Fruit fly (Drosophila melanogaster) whole organism, prepupa: ENCODE measurements around the gene CG9541.

Experiments
- Blimp-1 ChIP-seq: fragments of 200-800 bp; sonication (Bioruptor generic); optimal IDR thresholded peaks from 3 replicates; lab custom pipeline; 2017; ENCODE audit warnings: missing biosample characterization, missing genetic modification characterization, mild to moderate bottlenecking, moderate library complexity, missing genetic modification reagents
- CG10631 ChIP-seq: fragments of 200-800 bp; sonication (Bioruptor generic); optimal IDR thresholded peaks from 2 replicates; lab custom pipeline; 2016; ENCODE audit warnings: missing biosample characterization, missing genetic modification characterization
- CG10669 ChIP-seq: fragments of 200-800 bp; sonication (Bioruptor generic); optimal IDR thresholded peaks from 3 replicates; lab custom pipeline; 2018; ENCODE audit warnings: missing biosample characterization, mild to moderate bottlenecking, missing genetic modification characterization, moderate library complexity
- CG11762 ChIP-seq: fragments of 200-800 bp; sonication (Bioruptor generic); optimal IDR thresholded peaks from 3 replicates; lab custom pipeline; 2016; ENCODE audit warnings: missing biosample characterization, missing genetic modification characterization; ENCODE audit not compliant: insufficient read depth
- CG11902 ChIP-seq: fragments of 200-800 bp; sonication (Bioruptor generic); optimal IDR thresholded peaks from 3 replicates; lab custom pipeline; 2016; ENCODE audit warnings: missing biosample characterization, missing genetic modification characterization
- CG15336 ChIP-seq: fragments of 200-800 bp; sonication (Bioruptor generic); IDR thresholded peaks from 2 replicates; pipeline ENCODE4 v1.3.6; 2022; ENCODE audit warnings: missing biosample characterization, missing genetic modification characterization
- CG1621 ChIP-seq: fragments of 200-800 bp; sonication (Bioruptor generic); optimal IDR thresholded peaks from 3 replicates; lab custom pipeline; 2018; ENCODE audit warnings: missing biosample characterization, mild to moderate bottlenecking, missing genetic modification characterization
- CG16779 ChIP-seq: fragments of 200-800 bp; sonication (Bioruptor generic); optimal IDR thresholded peaks from 3 replicates; lab custom pipeline; 2017; ENCODE audit warnings: missing biosample characterization, mild to moderate bottlenecking, missing genetic modification characterization
- CG31627 ChIP-seq: fragments of 200-800 bp; sonication (Bioruptor generic); optimal IDR thresholded peaks from 3 replicates; lab custom pipeline; 2016; ENCODE audit warnings: missing biosample characterization, missing genetic modification characterization
- CG32006 ChIP-seq: fragments of 200-800 bp; sonication (Bioruptor generic); optimal IDR thresholded peaks from 3 replicates; lab custom pipeline; 2017; ENCODE audit warnings: missing biosample characterization, mild to moderate bottlenecking, missing genetic modification characterization
- CG34406 ChIP-seq: fragments of 200-800 bp; sonication (Bioruptor generic); optimal IDR thresholded peaks from 3 replicates; lab custom pipeline; 2016; ENCODE audit warnings: missing biosample characterization, missing genetic modification characterization
- CG3919 ChIP-seq: fragments of 200-800 bp; sonication (Bioruptor generic); optimal IDR thresholded peaks from 3 replicates; lab custom pipeline; 2016; ENCODE audit warnings: missing biosample characterization, missing genetic modification characterization
- CG4318 ChIP-seq: fragments of 200-800 bp; sonication (Bioruptor generic); optimal IDR thresholded peaks from 3 replicates; lab custom pipeline; 2017; ENCODE audit warnings: missing biosample characterization, mild to moderate bottlenecking, missing genetic modification characterization
- CG6163 ChIP-seq: fragments of 200-800 bp; sonication (Bioruptor generic); IDR thresholded peaks from 3 replicates; pipeline ENCODE4 v1.3.6; 2022; ENCODE audit warnings: missing biosample characterization, missing genetic modification characterization
- CG6808 ChIP-seq: fragments of 200-800 bp; sonication (Bioruptor generic); optimal IDR thresholded peaks from 3 replicates; lab custom pipeline; 2017; ENCODE audit warnings: missing biosample characterization, missing genetic modification characterization, mild to moderate bottlenecking, moderate library complexity, missing genetic modification reagents
- CG7368 ChIP-seq: fragments of 200-800 bp; sonication (Bioruptor generic); optimal IDR thresholded peaks from 3 replicates; lab custom pipeline; 2016; ENCODE audit warnings: missing biosample characterization, missing genetic modification characterization
- CG8319 ChIP-seq: fragments of 200-800 bp; sonication (Bioruptor generic); optimal IDR thresholded peaks from 3 replicates; lab custom pipeline; 2016; ENCODE audit warnings: missing biosample characterization, missing genetic modification characterization
- CG8632 ChIP-seq: fragments of 200-800 bp; sonication (Bioruptor generic); optimal IDR thresholded peaks from 3 replicates; lab custom pipeline; 2016; ENCODE audit warnings: missing biosample characterization, missing genetic modification characterization
- Eip78C ChIP-seq: fragments of 200-800 bp; sonication (Bioruptor generic); peaks from one replicate; lab custom pipeline; 2016; ENCODE audit warnings: missing biosample characterization, missing genetic modification characterization
- Eip93F ChIP-seq: fragments of 200-800 bp; sonication (Bioruptor generic); optimal IDR thresholded peaks from 2 replicates; lab custom pipeline; 2016; ENCODE audit warnings: missing biosample characterization, mild to moderate bottlenecking, missing genetic modification characterization
- Ets21C ChIP-seq: fragments of 200-800 bp; sonication (Bioruptor generic); optimal IDR thresholded peaks from 3 replicates; lab custom pipeline; 2016; ENCODE audit warnings: missing biosample characterization, missing genetic modification characterization
- Gug ChIP-seq: fragments of 200-800 bp; sonication (Bioruptor generic); IDR thresholded peaks from 2 replicates; pipeline ENCODE4 v1.3.6; 2022; ENCODE audit warnings: missing biosample characterization, missing genetic modification characterization
- Hr38 ChIP-seq: sonication (Bioruptor generic); optimal IDR thresholded peaks from 2 replicates; lab custom pipeline; 2016; ENCODE audit warnings: missing biosample characterization, missing genetic modification characterization
- Hr4 ChIP-seq: fragments of 200-800 bp; sonication (Bioruptor generic); optimal IDR thresholded peaks from 3 replicates; lab custom pipeline; 2016; ENCODE audit warnings: missing biosample characterization, missing genetic modification characterization
- Lpt ChIP-seq: fragments of 200-800 bp; sonication (Bioruptor generic); optimal IDR thresholded peaks from 3 replicates; lab custom pipeline; 2016; ENCODE audit warnings: missing biosample characterization, missing genetic modification characterization
- OdsH ChIP-seq: fragments of 200-800 bp; sonication (Bioruptor generic); optimal IDR thresholded peaks from 3 replicates; lab custom pipeline; 2016; ENCODE audit warnings: missing biosample characterization, missing genetic modification characterization
- Smox ChIP-seq: fragments of 200-800 bp; sonication (Bioruptor generic); optimal IDR thresholded peaks from 3 replicates; lab custom pipeline; 2016; ENCODE audit warnings: missing biosample characterization, missing genetic modification characterization
- Sox102F ChIP-seq: fragments of 200-800 bp; sonication (Bioruptor generic); optimal IDR thresholded peaks from 2 replicates; lab custom pipeline; 2016; ENCODE audit warnings: missing biosample characterization, mild to moderate bottlenecking, missing genetic modification characterization
- Sox15 ChIP-seq: fragments of 200-800 bp; sonication (Bioruptor generic); optimal IDR thresholded peaks from 3 replicates; lab custom pipeline; 2016; ENCODE audit warnings: missing biosample characterization, missing genetic modification characterization
- cyc ChIP-seq: fragments of 200-800 bp; sonication (Bioruptor generic); optimal IDR thresholded peaks from 3 replicates; lab custom pipeline; 2016; ENCODE audit warnings: missing biosample characterization, missing genetic modification characterization
- dsx ChIP-seq: fragments of 200-800 bp; optimal IDR thresholded peaks from 3 replicates; lab custom pipeline; 2019; ENCODE audit warnings: missing biosample characterization, mild to moderate bottlenecking, missing genetic modification characterization, moderate library complexity; ENCODE audit not compliant: poor library complexity, severe bottlenecking
- eg ChIP-seq: fragments of 200-800 bp; sonication (Bioruptor generic); IDR thresholded peaks from 3 replicates; pipeline ENCODE4 v1.3.6; 2022; ENCODE audit warnings: missing biosample characterization, missing genetic modification characterization
- esn ChIP-seq: fragments of 200-800 bp; sonication (Bioruptor generic); optimal IDR thresholded peaks from 2 replicates; lab custom pipeline; 2016; ENCODE audit warnings: missing biosample characterization, mild to moderate bottlenecking, missing genetic modification characterization, moderate library complexity
- fd59A ChIP-seq: fragments of 200-800 bp; sonication (Bioruptor generic); optimal IDR thresholded peaks from 2 replicates; lab custom pipeline; 2017; ENCODE audit warnings: missing biosample characterization, mild to moderate bottlenecking, missing genetic modification characterization, missing genetic modification reagents
- fd85E ChIP-seq: fragments of 200-800 bp; sonication (Bioruptor generic); optimal IDR thresholded peaks from 3 replicates; lab custom pipeline; 2016; ENCODE audit warnings: missing biosample characterization, missing genetic modification characterization
- fkh ChIP-seq: fragments of 200-800 bp; sonication (Bioruptor generic); optimal IDR thresholded peaks from 3 replicates; lab custom pipeline; 2017; ENCODE audit warnings: missing biosample characterization, mild to moderate bottlenecking, missing genetic modification characterization, moderate library complexity
- net ChIP-seq: fragments of 200-800 bp; sonication (Bioruptor generic); optimal IDR thresholded peaks from 3 replicates; lab custom pipeline; 2016; ENCODE audit warnings: missing biosample characterization, missing genetic modification characterization
- pdm3 ChIP-seq: fragments of 200-800 bp; sonication (Bioruptor generic); optimal IDR thresholded peaks from 3 replicates; lab custom pipeline; 2016; ENCODE audit warnings: missing biosample characterization, missing genetic modification characterization
- spab ChIP-seq: fragments of 200-800 bp; sonication (Bioruptor generic); optimal IDR thresholded peaks from 2 replicates; lab custom pipeline; 2017; ENCODE audit warnings: missing biosample characterization, mild to moderate bottlenecking, missing genetic modification characterization, missing genetic modification reagents
- ss ChIP-seq, 2 experiments: fragments of 200-800 bp; sonication (Bioruptor generic); optimal IDR thresholded peaks; 2 replicates in 1 of 2; 3 replicates in 1 of 2; lab custom pipeline; 2017 to 2018; ENCODE audit warnings: mild to moderate bottlenecking in 2 of 2, missing biosample characterization in 2 of 2, missing genetic modification characterization in 2 of 2, moderate library complexity in 1 of 2
- svp ChIP-seq: fragments of 200-800 bp; sonication (Bioruptor generic); peaks from one replicate; lab custom pipeline; 2016; ENCODE audit warnings: missing biosample characterization, missing genetic modification characterization
- topi ChIP-seq: fragments of 200-800 bp; sonication (Bioruptor generic); optimal IDR thresholded peaks from 3 replicates; lab custom pipeline; 2016; ENCODE audit warnings: missing biosample characterization, missing genetic modification characterization

CG9541 gene

dm6 chr2L:8937003-8937402, 38.2 kb downstream of the CG9541 start, which contains the start of gene Tsp29Fb (continued):
- TF ChIP-seq spab = no peak
- TF ChIP-seq CG6808 (GFP tag; lab: Kevin White, UChicago) = no peak
- no peak for TF ChIP-seq CG10669 (GFP tag; lab: Kevin White, UChicago)
- no peak for TF ChIP-seq CG1621 (tag; lab: Kevin White, UChicago)
- peak; percentile 61 for TF ChIP-seq CG8632
- peak; percentile 58; the same call in 2 of the 3 replicates for TF ChIP-seq eg (GFP tag; lab: Robert Waterston, UW)
- peak; percentile 66 for TF ChIP-seq topi (GFP tag; lab: Kevin White, UChicago)
- TF ChIP-seq CG8319 (GFP tag; lab: Kevin White, UChicago) = no peak
- TF ChIP-seq Sox102F (GFP tag; lab: Kevin White, UChicago) = peak; percentile 63
- TF ChIP-seq cyc = peak; percentile 50
- TF ChIP-seq Smox = peak; percentile 62
- TF ChIP-seq Hr38 (GFP tag; lab: Kevin White, UChicago) = no peak
- TF ChIP-seq CG10631 = peak; percentile 30
- no peak for TF ChIP-seq Eip93F (GFP tag; lab: Kevin White, UChicago)
- TF ChIP-seq CG3919 = no peak
- TF ChIP-seq fd85E (GFP tag; lab: Kevin White, UChicago) = no peak
- TF ChIP-seq CG34406 (GFP tag; lab: Kevin White, UChicago) = peak; percentile 57
- 0 out of 2 replicates have a peak, but pooled peaks have one; percentile 28 for TF ChIP-seq Gug (GFP tag; lab: Robert Waterston, UW)
- TF ChIP-seq net (GFP tag; lab: Kevin White, UChicago) = peak; percentile 44
- 0 out of 3 replicates have a peak, but pooled peaks have one; percentile 30 for TF ChIP-seq CG6163 (GFP tag; lab: Robert Waterston, UW)

dm6 chr2L:8933710-8934242, 41.5 kb downstream of the CG9541 start, which contains the start of gene Tsp29Fa:
TSS of gene Tsp29Fa (plus strand) at chr2L:8933962.
- TF ChIP-seq CG11902 (GFP tag; lab: Kevin White, UChicago) (no peak), Sox15 (GFP tag; lab: Kevin White, UChicago) (no peak), esn (GFP tag; lab: Kevin White, UChicago) (no peak), Sox102F (GFP tag; lab: Kevin White, UChicago) (no peak), CG31627 (GFP tag; lab: Kevin White, UChicago) (no peak), cyc (no peak), CG1621 (tag; lab: Kevin White, UChicago) (no peak), CG32006 (GFP tag; lab: Kevin White, UChicago) (no peak), svp (GFP tag; lab: Kevin White, UChicago) (no peak), ss (GFP tag; optimal IDR thresholded peaks at IDR 0.05; lab: Kevin White, UChicago) (no peak), fd59A (GFP tag; lab: Kevin White, UChicago) (no peak), OdsH (GFP tag; lab: Kevin White, UChicago) (no peak), Hr38 (GFP tag; lab: Kevin White, UChicago) (no peak), Blimp-1 (GFP tag; lab: Kevin White, UChicago) (no peak), CG4318 (GFP tag; lab: Kevin White, UChicago) (no peak)

dm6 chr2L:8931176-8931575, 44.1 kb downstream of the CG9541 start:
- TF ChIP-seq CG11762 (GFP tag; lab: Kevin White, UChicago) = no peak
- no peak for TF ChIP-seq CG6808 (GFP tag; lab: Kevin White, UChicago)

- TF ChIP-seq CG7368 (GFP tag; lab: Kevin White, UChicago) (no peak), svp (GFP tag; lab: Kevin White, UChicago) (peak; percentile 16), Ets21C (GFP tag; lab: Kevin White, UChicago) (no peak), Sox15 (GFP tag; lab: Kevin White, UChicago) (no peak), CG32006 (GFP tag; lab: Kevin White, UChicago) (peak; percentile 66), fd85E (GFP tag; lab: Kevin White, UChicago) (no peak), esn (GFP tag; lab: Kevin White, UChicago) (no peak), CG15336 (GFP tag; lab: Robert Waterston, UW) (peak; percentile 60), ss (GFP tag; optimal IDR thresholded peaks at IDR 0.05; lab: Kevin White, UChicago) (no peak), CG3919 (no peak), fkh (GFP tag; lab: Kevin White, UChicago) (no peak), spab (no peak), Lpt (GFP tag; lab: Kevin White, UChicago) (peak; percentile 22), CG31627 (GFP tag; lab: Kevin White, UChicago) (no peak), Sox102F (GFP tag; lab: Kevin White, UChicago) (no peak), Hr38 (GFP tag; lab: Kevin White, UChicago) (no peak), net (GFP tag; lab: Kevin White, UChicago) (no peak), topi (GFP tag; lab: Kevin White, UChicago) (peak; percentile 9), fd59A (GFP tag; lab: Kevin White, UChicago) (no peak), pdm3 (GFP tag; lab: Kevin White, UChicago) (peak; percentile 33), CG16779 (tag; lab: Kevin White, UChicago) (no peak), CG34406 (GFP tag; lab: Kevin White, UChicago) (no peak), Eip78C (GFP tag; lab: Kevin White, UChicago) (no peak), Eip93F (GFP tag; lab: Kevin White, UChicago) (no peak), dsx (GFP tag; lab: Kevin White, UChicago) (no peak), Hr4 (GFP tag; lab: Kevin White, UChicago) (peak; percentile 74)
Observed at dm6 chr2L:8923405-8923804, 51.8 kb downstream of the CG9541 start.
